Fruit fly (Drosophila melanogaster) whole organism, embryonic: Measurements from ENCODE around the gene Grik.

Experiments
- Asciz ChIP-seq: fragments of 200-800 bp; sonication (Bioruptor generic); optimal IDR thresholded peaks from 2 replicates; lab custom pipeline; 2017; ENCODE audit warnings: missing biosample characterization, mild to moderate bottlenecking, missing genetic modification characterization, missing genetic modification reagents
- BEAF-32 ChIP-seq: fragments of 200-800 bp; sonication (Bioruptor generic); optimal IDR thresholded peaks from 3 replicates; lab custom pipeline; 2017; ENCODE audit warnings: missing biosample characterization, missing genetic modification characterization, mild to moderate bottlenecking, moderate library complexity, missing genetic modification reagents
- Bdp1 ChIP-seq: fragments of 200-800 bp; sonication (Bioruptor generic); optimal IDR thresholded peaks from 3 replicates; lab custom pipeline; 2016; ENCODE audit warnings: missing biosample characterization, missing genetic modification characterization
- CG10209 ChIP-seq: fragments of 200-800 bp; sonication (Bioruptor generic); optimal IDR thresholded peaks from 3 replicates; lab custom pipeline; 2017; ENCODE audit warnings: missing biosample characterization, mild to moderate bottlenecking, missing genetic modification characterization, missing genetic modification reagents
- CG1024 ChIP-seq: fragments of 200-800 bp; sonication (Bioruptor generic); IDR thresholded peaks from 2 replicates; pipeline ENCODE4 v1.3.6; 2022; ENCODE audit warnings: missing biosample characterization, missing genetic modification characterization
- CG10565 ChIP-seq: fragments of 200-800 bp; sonication (Bioruptor generic); optimal IDR thresholded peaks from 3 replicates; lab custom pipeline; 2016; ENCODE audit warnings: missing biosample characterization, mild to moderate bottlenecking, missing genetic modification characterization
- CG11093 ChIP-seq: fragments of 200-800 bp; sonication (Bioruptor generic); IDR thresholded peaks from 3 replicates; pipeline ENCODE4 v1.3.6; 2022; ENCODE audit warnings: missing biosample characterization, missing genetic modification characterization
- CG12071 ChIP-seq: fragments of 200-800 bp; sonication (Bioruptor generic); optimal IDR thresholded peaks from 3 replicates; lab custom pipeline; 2018; ENCODE audit warnings: missing biosample characterization, mild to moderate bottlenecking, missing genetic modification characterization
- CG12744 ChIP-seq: fragments of 200-800 bp; sonication (Bioruptor generic); optimal IDR thresholded peaks from 2 replicates; lab custom pipeline; 2016; ENCODE audit warnings: missing biosample characterization, missing genetic modification characterization
- CG15011 ChIP-seq: fragments of 200-800 bp; sonication (Bioruptor generic); optimal IDR thresholded peaks from 3 replicates; lab custom pipeline; 2018; ENCODE audit warnings: missing biosample characterization, mild to moderate bottlenecking, missing genetic modification characterization
- CG17912 ChIP-seq: fragments of 200-800 bp; sonication (Bioruptor generic); optimal IDR thresholded peaks from 2 replicates; lab custom pipeline; 2018; ENCODE audit warnings: missing biosample characterization, mild to moderate bottlenecking, missing genetic modification characterization
- CG18262 ChIP-seq: fragments of 200-800 bp; optimal IDR thresholded peaks from 3 replicates; lab custom pipeline; 2019; ENCODE audit warnings: missing biosample characterization, mild to moderate bottlenecking, missing genetic modification characterization, moderate library complexity
- CG18476 ChIP-seq: fragments of 200-800 bp; sonication (Bioruptor generic); optimal IDR thresholded peaks from 2 replicates; lab custom pipeline; 2016; ENCODE audit warnings: missing biosample characterization, mild to moderate bottlenecking, missing genetic modification characterization
- CG2678 ChIP-seq: fragments of 200-800 bp; sonication (Bioruptor generic); optimal IDR thresholded peaks from 3 replicates; lab custom pipeline; 2019; ENCODE audit warnings: missing biosample characterization, mild to moderate bottlenecking, missing genetic modification characterization, moderate library complexity
- CG32767 ChIP-seq: fragments of 200-800 bp; sonication (Bioruptor generic); IDR thresholded peaks from 2 replicates; pipeline ENCODE4 v1.3.6; 2022; ENCODE audit warnings: missing biosample characterization, missing genetic modification characterization
- CG34422 ChIP-seq: fragments of 200-800 bp; sonication (Bioruptor generic); IDR thresholded peaks from 3 replicates; pipeline ENCODE4 v1.3.6; 2022; ENCODE audit warnings: missing biosample characterization, missing genetic modification characterization
- CG4854 ChIP-seq: fragments of 200-800 bp; sonication (Bioruptor generic); optimal IDR thresholded peaks from 2 replicates; lab custom pipeline; 2016; ENCODE audit warnings: missing biosample characterization, missing genetic modification characterization, inconsistent platforms
- CG9797 ChIP-seq: fragments of 200-800 bp; sonication (Bioruptor generic); optimal IDR thresholded peaks from 3 replicates; lab custom pipeline; 2018; ENCODE audit warnings: missing biosample characterization, mild to moderate bottlenecking, missing genetic modification characterization
- Dbx ChIP-seq: fragments of 200-800 bp; sonication (Bioruptor generic); IDR thresholded peaks from 3 replicates; pipeline ENCODE4 v1.3.6; 2022; ENCODE audit warnings: missing biosample characterization, missing genetic modification characterization
- Doc3 ChIP-seq: fragments of 200-800 bp; sonication (Bioruptor generic); IDR thresholded peaks from 3 replicates; pipeline ENCODE4 v1.3.6; 2022; ENCODE audit warnings: missing biosample characterization, missing genetic modification characterization; ENCODE audit not compliant: partially characterized antibody
- Hey ChIP-seq: fragments of 200-800 bp; sonication (Bioruptor generic); optimal IDR thresholded peaks from 3 replicates; lab custom pipeline; 2018; ENCODE audit warnings: missing biosample characterization, mild to moderate bottlenecking, missing genetic modification characterization
- Hsf ChIP-seq: fragments of 200-800 bp; sonication (Bioruptor generic); optimal IDR thresholded peaks from 3 replicates; lab custom pipeline; 2016; ENCODE audit warnings: missing biosample characterization, missing genetic modification characterization
- Neu2 ChIP-seq: fragments of 200-800 bp; sonication (Bioruptor generic); optimal IDR thresholded peaks from 3 replicates; lab custom pipeline; 2016; ENCODE audit warnings: missing biosample characterization, missing genetic modification characterization, borderline replicate concordance
- Nf-YA ChIP-seq: fragments of 200-800 bp; sonication (Bioruptor generic); IDR thresholded peaks from 2 replicates; pipeline ENCODE4 v1.3.6; 2022; ENCODE audit warnings: missing biosample characterization, missing genetic modification characterization
- Nf-YB ChIP-seq: fragments of 200-800 bp; sonication (Bioruptor generic); optimal IDR thresholded peaks from 3 replicates; lab custom pipeline; 2019; ENCODE audit warnings: missing biosample characterization, mild to moderate bottlenecking, missing genetic modification characterization, moderate library complexity
- Nf-YC ChIP-seq: fragments of 200-800 bp; optimal IDR thresholded peaks from 3 replicates; lab custom pipeline; 2019; ENCODE audit warnings: missing biosample characterization, mild to moderate bottlenecking, missing genetic modification characterization, moderate library complexity
- Oaz ChIP-seq: fragments of 200-800 bp; sonication (Bioruptor generic); IDR thresholded peaks from 2 replicates; pipeline ENCODE4 v1.3.6; 2022; ENCODE audit warnings: missing biosample characterization, missing genetic modification characterization
- PHDP ChIP-seq: fragments of 200-800 bp; sonication (Bioruptor generic); optimal IDR thresholded peaks from 3 replicates; lab custom pipeline; 2018; ENCODE audit warnings: missing biosample characterization, mild to moderate bottlenecking, missing genetic modification characterization, moderate library complexity
- Scr ChIP-seq: fragments of 200-800 bp; sonication (Bioruptor generic); IDR thresholded peaks from 2 replicates; pipeline ENCODE4 v1.3.6; 2022; ENCODE audit warnings: missing biosample characterization, missing genetic modification characterization; ENCODE audit not compliant: partially characterized antibody
- Xbp1 ChIP-seq: fragments of 200-800 bp; sonication (Bioruptor generic); optimal IDR thresholded peaks from 3 replicates; lab custom pipeline; 2016; ENCODE audit warnings: missing biosample characterization, mild to moderate bottlenecking, missing genetic modification characterization
- caup ChIP-seq: fragments of 200-800 bp; sonication (Bioruptor generic); optimal IDR thresholded peaks from 3 replicates; lab custom pipeline; 2017; ENCODE audit warnings: missing biosample characterization, mild to moderate bottlenecking, missing genetic modification characterization, moderate library complexity; ENCODE audit not compliant: severe bottlenecking
- chif ChIP-seq, 2 experiments: fragments of 200-800 bp; sonication (Bioruptor generic); optimal IDR thresholded peaks; 3 replicates each; lab custom pipeline; 2016; ENCODE audit warnings: missing biosample characterization in 2 of 2, missing genetic modification characterization in 2 of 2
- dpn ChIP-seq, 2 experiments: fragments of 200-800 bp; sonication (Bioruptor generic); optimal IDR thresholded peaks; 3 replicates each; lab custom pipeline; 2016; ENCODE audit warnings: missing biosample characterization in 2 of 2, missing genetic modification characterization in 2 of 2
- fd64A ChIP-seq: fragments of 200-800 bp; sonication (Bioruptor generic); optimal IDR thresholded peaks from 3 replicates; lab custom pipeline; 2018; ENCODE audit warnings: missing biosample characterization, mild to moderate bottlenecking, missing genetic modification characterization
- grau ChIP-seq: fragments of 200-800 bp; optimal IDR thresholded peaks from 3 replicates; lab custom pipeline; 2019; ENCODE audit warnings: missing biosample characterization, mild to moderate bottlenecking, missing genetic modification characterization, moderate library complexity
- hbn ChIP-seq: fragments of 200-800 bp; sonication (Bioruptor generic); IDR thresholded peaks from 2 replicates; pipeline ENCODE4 v1.3.6; 2022; ENCODE audit warnings: missing biosample characterization, missing genetic modification characterization; ENCODE audit not compliant: partially characterized antibody
- her ChIP-seq: fragments of 200-800 bp; sonication (Bioruptor generic); optimal IDR thresholded peaks from 2 replicates; lab custom pipeline; 2016; ENCODE audit warnings: missing biosample characterization, missing genetic modification characterization
- ken ChIP-seq: fragments of 200-800 bp; sonication (Bioruptor generic); IDR thresholded peaks from 3 replicates; pipeline ENCODE4 v1.3.6; 2022; ENCODE audit warnings: missing biosample characterization, missing genetic modification characterization
- kni ChIP-seq: fragments of 200-800 bp; sonication (Bioruptor generic); optimal IDR thresholded peaks from 3 replicates; lab custom pipeline; 2017; ENCODE audit warnings: mild to moderate bottlenecking, missing biosample characterization, missing genetic modification reagents, missing genetic modification characterization
- mirr ChIP-seq: fragments of 200-800 bp; sonication (Bioruptor generic); optimal IDR thresholded peaks from 3 replicates; lab custom pipeline; 2018; ENCODE audit warnings: missing biosample characterization, mild to moderate bottlenecking, missing genetic modification characterization
- nau ChIP-seq: fragments of 200-800 bp; sonication (Bioruptor generic); optimal IDR thresholded peaks from 3 replicates; lab custom pipeline; 2017; ENCODE audit warnings: missing biosample characterization, mild to moderate bottlenecking, missing genetic modification characterization, missing genetic modification reagents
- nerfin-2 ChIP-seq: fragments of 200-800 bp; sonication (Bioruptor generic); IDR thresholded peaks from 2 replicates; pipeline ENCODE4 v1.3.6; 2022; ENCODE audit warnings: missing biosample characterization, missing genetic modification characterization; ENCODE audit not compliant: partially characterized antibody
- pita ChIP-seq: fragments of 200-800 bp; sonication (Bioruptor generic); optimal IDR thresholded peaks from 2 replicates; lab custom pipeline; 2017; ENCODE audit warnings: missing biosample characterization, mild to moderate bottlenecking, missing genetic modification characterization
- prd ChIP-seq, 3 experiments: fragments of >200 bp in 2 of 3; fragments of 200-800 bp in 1 of 3; sonication (Bioruptor generic) in 1 of 3; optimal IDR thresholded peaks in 2 of 3; IDR thresholded peaks in 1 of 3; 2 replicates in 2 of 3; 3 replicates in 1 of 3; pipeline versions ENCODE4 v1.3.6 to Lab custom; 2017 to 2022; ENCODE audit warnings: missing biosample characterization in 1 of 3, missing genetic modification characterization in 1 of 3
- sens ChIP-seq: fragments of 200-800 bp; sonication (Bioruptor generic); peaks from one replicate; lab custom pipeline; 2016; ENCODE audit warnings: missing biosample characterization, missing genetic modification characterization
- slou ChIP-seq: fragments of 200-800 bp; sonication (Bioruptor generic); optimal IDR thresholded peaks from 3 replicates; lab custom pipeline; 2016; ENCODE audit warnings: missing biosample characterization, missing genetic modification characterization
- ssp ChIP-seq: fragments of 200-800 bp; sonication (Bioruptor generic); IDR thresholded peaks from 2 replicates; pipeline ENCODE4 v1.3.6; 2022; ENCODE audit warnings: missing biosample characterization, missing genetic modification characterization

The Grik gene

dm6 chr3R:20947991-20948407 lies 46.2 kb downstream of the Grik start (continued):
- TF ChIP-seq her (peak; percentile 56), CG12071 (no peak), CG34422 (no peak; the same call in 2 of the 3 replicates), CG9797 (GFP tag; lab: Kevin White, UChicago) (no peak), BEAF-32 (GFP tag; lab: Kevin White, UChicago) (no peak), CG17912 (GFP tag; lab: Kevin White, UChicago) (peak; percentile 24), caup (GFP tag; lab: Kevin White, UChicago) (peak; percentile 8), dpn (GFP tag; optimal IDR thresholded peaks at IDR 0.05; lab: Kevin White, UChicago) (peak; percentile 46 to 57), Oaz (GFP tag; lab: Robert Waterston, UW) (no peak), chif (GFP tag; optimal IDR thresholded peaks at IDR 0.05; lab: Kevin White, UChicago) (peak; percentile 30 to 54), fd64A (no peak), CG4854 (no peak), Xbp1 (GFP tag; lab: Kevin White, UChicago) (peak; percentile 65), Neu2 (GFP tag; lab: Kevin White, UChicago) (no peak), CG10565 (no peak), PHDP (tag; lab: Kevin White, UChicago) (no peak), sens (peak; percentile 70), Hsf (peak; percentile 46), Hey (no peak), pita (GFP tag; lab: Kevin White, UChicago) (peak; percentile 80), CG32767 (GFP tag; lab: Robert Waterston, UW) (peak; percentile 61; the same call in 1 of the 2 replicates), ken (GFP tag; lab: Robert Waterston, UW) (peak; percentile 49; the same call in 1 of the 3 replicates), Bdp1 (GFP tag; lab: Kevin White, UChicago) (no peak)

- TF ChIP-seq grau (peak; percentile 12), CG10209 (GFP tag; lab: Kevin White, UChicago) (no peak), CG15011 (no peak), nau (GFP tag; lab: Kevin White, UChicago) (no peak), hbn (GFP tag; lab: Robert Waterston, UW) (peak; percentile 93), Nf-YA (GFP tag; lab: Robert Waterston, UW) (no peak), slou (no peak), CG18476 (GFP tag; lab: Kevin White, UChicago) (no peak), nerfin-2 (GFP tag; lab: Robert Waterston, UW) (peak; percentile 97), mirr (GFP tag; lab: Kevin White, UChicago) (peak; percentile 8), Nf-YC (tag; lab: Kevin White, UChicago) (no peak), CG18262 (tag; lab: Kevin White, UChicago) (no peak), Asciz (GFP tag; lab: Kevin White, UChicago) (peak; percentile 26), Nf-YB (peak; percentile 8), prd (optimal IDR thresholded peaks at IDR 0.05; lab: Kevin White, UChicago) (no peak), prd (GFP tag; IDR thresholded peaks at IDR 0.05; lab: Robert Waterston, UW) (0 out of 3 replicates have a peak, but pooled peaks have one; percentile 12), Hsf (peak; percentile 19), CG12744 (GFP tag; lab: Kevin White, UChicago) (no peak), fd64A (peak; percentile 34), CG1024 (no peak), Scr (GFP tag; lab: Robert Waterston, UW) (peak; percentile 96), CG2678 (tag; lab: Kevin White, UChicago) (peak; percentile 19), Dbx (peak; percentile 30; the same call in 1 of the 3 replicates), Doc3 (GFP tag; lab: Robert Waterston, UW) (peak; percentile 94), ssp (GFP tag; lab: Robert Waterston, UW) (peak; percentile 57), BEAF-32 (GFP tag; lab: Kevin White, UChicago) (peak; percentile 96), kni (GFP tag; lab: Kevin White, UChicago) (peak; percentile 48), CG11093 (GFP tag; lab: Robert Waterston, UW) (no peak)
Measured at dm6 chr3R:20948448-20949174, 46.9 kb downstream of the Grik start, which contains the start of gene Atpalpha. Gene Atpalpha (plus strand): TSS chr3R:20948714.
